Fruit fly (Drosophila melanogaster): ENCODE results near the gene vvl.
A peak's percentile ranks its signal among the peaks of the same experiment; 100 is the strongest.

dm6 chr3L:6789788-6790325 lies at the start of gene vvl:
- TF ChIP-seq CG6163 (GFP tag; IDR thresholded peaks at IDR 0.05) = peak; percentile 64
- no peak for TF ChIP-seq achi (GFP tag; optimal IDR thresholded peaks at IDR 0.05)
- no peak for TF ChIP-seq Sox14 (GFP tag; optimal IDR thresholded peaks at IDR 0.05)
- TF ChIP-seq Gug (GFP tag; IDR thresholded peaks at IDR 0.05) = no peak
